Worm (Caenorhabditis elegans) whole organism, L1 larva: ENCODE measurements around the gene imb-2.

Source experiments
- C16A3.4 ChIP-seq: fragments of 150-350 bp; optimal IDR thresholded peaks from 2 replicates; lab custom pipeline; 2014; ENCODE audit warnings: missing biosample characterization, missing genetic modification characterization
- C34B4.2 ChIP-seq: sonication (generic microtip); optimal IDR thresholded peaks from 2 replicates; lab custom pipeline; 2017; ENCODE audit warnings: mild to moderate bottlenecking, missing genetic modification characterization, missing compliant biosample characterization
- F16B12.6 ChIP-seq: fragments of 150-350 bp; optimal IDR thresholded peaks from 2 replicates; lab custom pipeline; 2014; ENCODE audit warnings: missing biosample characterization, missing genetic modification characterization
- Y116A8C.19 ChIP-seq: sonication (generic microtip); optimal IDR thresholded peaks from 2 replicates; lab custom pipeline; 2016; ENCODE audit warnings: missing compliant biosample characterization, missing genetic modification characterization, borderline replicate concordance
- alr-1 ChIP-seq: fragments of 200-800 bp; sonication (Bioruptor generic); optimal IDR thresholded peaks from 2 replicates; lab custom pipeline; 2018; ENCODE audit warnings: borderline replicate concordance, mild to moderate bottlenecking, missing genetic modification characterization, missing compliant biosample characterization
- blmp-1 ChIP-seq: fragments of 150-350 bp; optimal IDR thresholded peaks from 2 replicates; lab custom pipeline; 2014; ENCODE audit warnings: missing biosample characterization, missing genetic modification characterization
- ceh-63 ChIP-seq: fragments of 200-800 bp; sonication (Bioruptor generic); optimal IDR thresholded peaks from 2 replicates; lab custom pipeline; 2018; ENCODE audit warnings: mild to moderate bottlenecking, missing genetic modification characterization, missing compliant biosample characterization
- ceh-8 ChIP-seq: fragments of 200-800 bp; sonication (Bioruptor generic); optimal IDR thresholded peaks from 2 replicates; lab custom pipeline; 2018; ENCODE audit warnings: mild to moderate bottlenecking, missing genetic modification characterization, moderate library complexity, missing compliant biosample characterization
- ceh-88 ChIP-seq: fragments of 200-800 bp; sonication (Bioruptor generic); IDR thresholded peaks from 2 replicates; pipeline ENCODE4 v1.3.6; 2022; ENCODE audit warnings: missing genetic modification characterization, missing compliant biosample characterization
- dpl-1 ChIP-seq, 3 experiments: fragments of 150-350 bp in 2 of 3; sonication (generic microtip) in 1 of 3; optimal IDR thresholded peaks; 2 replicates each; lab custom pipeline; 2014 to 2017; ENCODE audit warnings: missing biosample characterization in 3 of 3, missing genetic modification characterization in 3 of 3, missing genetic modification reagents in 3 of 3
- efl-3 ChIP-seq: fragments of 200-800 bp; sonication (Bioruptor generic); optimal IDR thresholded peaks from 2 replicates; lab custom pipeline; 2018; ENCODE audit warnings: mild to moderate bottlenecking, missing genetic modification characterization, missing compliant biosample characterization
- egl-13 ChIP-seq: sonication (generic microtip); optimal IDR thresholded peaks from 2 replicates; lab custom pipeline; 2016; ENCODE audit warnings: missing genotype, missing genetic modification reagents, missing genetic modification characterization, missing compliant biosample characterization
- egl-27 ChIP-seq, 2 experiments: fragments of 150-350 bp in 1 of 2; sonication (generic microtip); optimal IDR thresholded peaks; 3 replicates each; lab custom pipeline; 2017 to 2018; ENCODE audit warnings: missing biosample characterization in 2 of 2, missing genetic modification characterization in 2 of 2, missing genetic modification reagents in 2 of 2
- elt-2 ChIP-seq: sonication (generic microtip); optimal IDR thresholded peaks from 2 replicates; lab custom pipeline; 2016; ENCODE audit warnings: missing genetic modification characterization, mild to moderate bottlenecking, inconsistent platforms, missing compliant biosample characterization, missing genetic modification reagents
- elt-3 ChIP-seq, 6 experiments: fragments of 150-350 bp in 1 of 6; sonication (generic microtip); optimal IDR thresholded peaks; 2 replicates each; lab custom pipeline; 2017 to 2018; ENCODE audit warnings: missing biosample characterization in 6 of 6, missing genetic modification characterization in 6 of 6, inconsistent platforms in 1 of 6
- ets-5 ChIP-seq: fragments of 200-800 bp; sonication (Bioruptor generic); IDR thresholded peaks from 2 replicates; pipeline ENCODE4 v1.3.6; 2022; ENCODE audit warnings: missing genetic modification characterization, missing compliant biosample characterization
- fkh-10 ChIP-seq: sonication (generic microtip); optimal IDR thresholded peaks from 2 replicates; lab custom pipeline; 2017; ENCODE audit warnings: missing biosample characterization, missing genetic modification reagents, missing genetic modification characterization
- fkh-8 ChIP-seq: sonication (generic microtip); optimal IDR thresholded peaks from 2 replicates; lab custom pipeline; 2016; ENCODE audit warnings: mild to moderate bottlenecking, missing genetic modification characterization, missing compliant biosample characterization
- fos-1 ChIP-seq: fragments of 150-350 bp; optimal IDR thresholded peaks from 2 replicates; lab custom pipeline; 2014; ENCODE audit warnings: missing biosample characterization, missing genetic modification characterization
- hlh-17 ChIP-seq: fragments of 200-800 bp; sonication (Bioruptor generic); optimal IDR thresholded peaks from 2 replicates; lab custom pipeline; 2018; ENCODE audit warnings: missing genetic modification characterization, mild to moderate bottlenecking, missing compliant biosample characterization, moderate library complexity, borderline replicate concordance
- hlh-4 ChIP-seq: sonication (generic microtip); optimal IDR thresholded peaks from 2 replicates; lab custom pipeline; 2016; ENCODE audit warnings: mild to moderate bottlenecking, missing genetic modification characterization, missing compliant biosample characterization
- lin-13 ChIP-seq: fragments of 150-350 bp; optimal IDR thresholded peaks from 2 replicates; lab custom pipeline; 2014; ENCODE audit warnings: missing biosample characterization, missing genetic modification reagents, missing genetic modification characterization
- lir-3 ChIP-seq: sonication (generic microtip); optimal IDR thresholded peaks from 2 replicates; lab custom pipeline; 2016; ENCODE audit warnings: mild to moderate bottlenecking, missing genetic modification characterization, moderate library complexity, missing compliant biosample characterization; ENCODE audit not compliant: poor library complexity
- lsy-2 ChIP-seq, 2 experiments: fragments of 150-350 bp; optimal IDR thresholded peaks; 2 replicates each; lab custom pipeline; 2014; ENCODE audit warnings: missing biosample characterization in 2 of 2, missing genetic modification characterization in 2 of 2
- mdl-1 ChIP-seq, 2 experiments: fragments of 150-350 bp; optimal IDR thresholded peaks; 2 replicates each; lab custom pipeline; 2014 to 2017; ENCODE audit warnings: missing biosample characterization in 2 of 2, missing genetic modification characterization in 2 of 2, inconsistent platforms in 1 of 2
- mep-1 ChIP-seq: fragments of 150-350 bp; optimal IDR thresholded peaks from 2 replicates; lab custom pipeline; 2014; ENCODE audit warnings: missing biosample characterization, missing genetic modification characterization
- nhr-12 ChIP-seq: sonication (generic microtip); optimal IDR thresholded peaks from 2 replicates; lab custom pipeline; 2017; ENCODE audit warnings: missing biosample characterization, missing genetic modification characterization
- nhr-19 ChIP-seq: fragments of 200-800 bp; sonication (Bioruptor generic); conservative IDR thresholded peaks from 2 replicates; pipeline ENCODE4 v1.3.6; 2022; ENCODE audit warnings: missing genetic modification characterization, missing compliant biosample characterization
- nhr-237 ChIP-seq: fragments of 150-350 bp; optimal IDR thresholded peaks from 2 replicates; lab custom pipeline; 2014; ENCODE audit warnings: missing biosample characterization, missing genetic modification characterization
- nhr-28 ChIP-seq: fragments of 150-350 bp; optimal IDR thresholded peaks from 2 replicates; lab custom pipeline; 2014; ENCODE audit warnings: missing biosample characterization, missing genetic modification characterization
- nhr-47 ChIP-seq: sonication (generic microtip); optimal IDR thresholded peaks from 2 replicates; lab custom pipeline; 2016; ENCODE audit warnings: mild to moderate bottlenecking, missing genetic modification characterization, moderate library complexity, missing compliant biosample characterization
- nhr-76 ChIP-seq: sonication (generic microtip); optimal IDR thresholded peaks from 2 replicates; lab custom pipeline; 2017; ENCODE audit warnings: missing biosample characterization, missing genetic modification characterization
- nhr-77 ChIP-seq: fragments of 150-350 bp; optimal IDR thresholded peaks from 2 replicates; lab custom pipeline; 2014; ENCODE audit warnings: missing biosample characterization, missing genetic modification characterization
- nhr-84 ChIP-seq: sonication (generic microtip); optimal IDR thresholded peaks from 2 replicates; lab custom pipeline; 2017; ENCODE audit warnings: missing biosample characterization, missing genetic modification characterization
- nhr-90 ChIP-seq: sonication (generic microtip); optimal IDR thresholded peaks from 2 replicates; lab custom pipeline; 2016; ENCODE audit warnings: mild to moderate bottlenecking, missing genetic modification characterization, missing compliant biosample characterization; ENCODE audit not compliant: poor library complexity
- pax-3 ChIP-seq: fragments of 200-800 bp; sonication (Bioruptor generic); optimal IDR thresholded peaks from 2 replicates; lab custom pipeline; 2018; ENCODE audit warnings: mild to moderate bottlenecking, missing genetic modification characterization, moderate library complexity, missing compliant biosample characterization
- pqm-1 ChIP-seq: sonication (generic microtip); optimal IDR thresholded peaks from 3 replicates; lab custom pipeline; 2017; ENCODE audit warnings: missing biosample characterization, missing genetic modification characterization
- rnt-1 ChIP-seq: sonication (generic microtip); optimal IDR thresholded peaks from 2 replicates; lab custom pipeline; 2016; ENCODE audit warnings: mild to moderate bottlenecking, missing genetic modification characterization, moderate library complexity, missing compliant biosample characterization
- snu-23 ChIP-seq: sonication (generic microtip); optimal IDR thresholded peaks from 2 replicates; lab custom pipeline; 2016; ENCODE audit warnings: missing genetic modification characterization, missing compliant biosample characterization
- sptf-1 ChIP-seq: fragments of 150-350 bp; optimal IDR thresholded peaks from 2 replicates; lab custom pipeline; 2014; ENCODE audit warnings: missing biosample characterization, missing genetic modification characterization
- tbx-2 ChIP-seq: sonication (generic microtip); optimal IDR thresholded peaks from 2 replicates; lab custom pipeline; 2016; ENCODE audit warnings: missing genetic modification characterization, missing compliant biosample characterization
- unc-130 ChIP-seq: fragments of 150-350 bp; optimal IDR thresholded peaks from 2 replicates; lab custom pipeline; 2017; ENCODE audit warnings: missing biosample characterization, missing genetic modification characterization, inconsistent platforms
- unc-30 ChIP-seq: sonication (generic microtip); optimal IDR thresholded peaks from 2 replicates; lab custom pipeline; 2017; ENCODE audit warnings: missing biosample characterization, missing genetic modification characterization
- unc-62 ChIP-seq: fragments of 150-350 bp; optimal IDR thresholded peaks from 2 replicates; lab custom pipeline; 2014; ENCODE audit warnings: missing biosample characterization, missing genetic modification reagents, missing genetic modification characterization
- unc-86 ChIP-seq: sonication (generic microtip); optimal IDR thresholded peaks from 2 replicates; lab custom pipeline; 2016; ENCODE audit warnings: missing genetic modification characterization, missing compliant biosample characterization
- unc-98 ChIP-seq: fragments of 200-800 bp; sonication (Bioruptor generic); IDR thresholded peaks from 2 replicates; pipeline ENCODE4 v1.3.6; 2022; ENCODE audit warnings: missing genetic modification characterization, missing compliant biosample characterization
- vab-15 ChIP-seq: sonication (generic microtip); optimal IDR thresholded peaks from 2 replicates; lab custom pipeline; 2017; ENCODE audit warnings: missing genotype, mild to moderate bottlenecking, missing genetic modification characterization, missing compliant biosample characterization
- xbp-1 ChIP-seq: sonication (generic microtip); optimal IDR thresholded peaks from 2 replicates; lab custom pipeline; 2016; ENCODE audit warnings: missing genetic modification characterization, missing compliant biosample characterization
- zag-1 ChIP-seq: fragments of 150-350 bp; optimal IDR thresholded peaks from 2 replicates; lab custom pipeline; 2014; ENCODE audit warnings: missing biosample characterization, missing genetic modification characterization
- ztf-11 ChIP-seq, 2 experiments: sonication (generic microtip); optimal IDR thresholded peaks; 2 replicates each; lab custom pipeline; 2016 to 2017; ENCODE audit warnings: missing genetic modification characterization in 2 of 2, missing biosample characterization in 1 of 2, missing compliant biosample characterization in 1 of 2
- ztf-4 ChIP-seq: fragments of 150-350 bp; optimal IDR thresholded peaks from 2 replicates; lab custom pipeline; 2014; ENCODE audit warnings: missing biosample characterization, missing genetic modification characterization

imb-2 gene

ce11 chrII:14404741-14405488 lies 39.4 kb downstream of the imb-2 start:
- TF ChIP-seq lsy-2 (tag; optimal IDR thresholded peaks at IDR 0.05; lab: Kevin White, UChicago) (peak; percentile 61 to 67), elt-2 (tag; lab: Kevin White, UChicago) (no peak), mdl-1 (tag; optimal IDR thresholded peaks at IDR 0.05; lab: Kevin White, UChicago) (peak in 1 of 2 experiments; percentile 67), pqm-1 (no peak), fkh-8 (tag; lab: Kevin White, UChicago) (peak; percentile 87), nhr-28 (tag; lab: Kevin White, UChicago) (no peak), ztf-4 (tag; lab: Kevin White, UChicago) (peak; percentile 91), dpl-1 (GFP tag; optimal IDR thresholded peaks at IDR 0.05; lab: Kevin White, UChicago) (peak; percentile 36 to 61 (median 60)), nhr-90 (tag; lab: Kevin White, UChicago) (peak; percentile 82), hlh-4 (tag; lab: Kevin White, UChicago) (no peak), alr-1 (tag; lab: Kevin White, UChicago) (no peak), F16B12.6 (tag; lab: Kevin White, UChicago) (no peak), nhr-237 (tag; lab: Kevin White, UChicago) (no peak), nhr-84 (tag; lab: Kevin White, UChicago) (no peak), pax-3 (peak; percentile 19), C16A3.4 (tag; lab: Kevin White, UChicago) (peak; percentile 37), C34B4.2 (tag; lab: Kevin White, UChicago) (no peak), unc-62 (GFP tag; lab: Kevin White, UChicago) (no peak), elt-3 (tag; optimal IDR thresholded peaks at IDR 0.05; lab: Kevin White, UChicago) (peak in 2 of 6 experiments; percentile 10 to 69), unc-30 (tag; lab: Kevin White, UChicago) (no peak), vab-15 (tag; lab: Kevin White, UChicago) (no peak), sptf-1 (tag; lab: Kevin White, UChicago) (no peak), ets-5 (GFP tag; lab: Robert Waterston, UW) (no peak), snu-23 (GFP tag; lab: Kevin White, UChicago) (peak; percentile 80), xbp-1 (peak; percentile 68), nhr-19 (GFP tag; lab: Robert Waterston, UW) (peak; percentile 77), ceh-63 (no peak), Y116A8C.19 (tag; lab: Kevin White, UChicago) (no peak), nhr-77 (tag; lab: Kevin White, UChicago) (peak; percentile 32), unc-130 (tag; lab: Kevin White, UChicago) (no peak), blmp-1 (tag; lab: Kevin White, UChicago) (peak; percentile 92), zag-1 (tag; lab: Kevin White, UChicago) (no peak), unc-98 (GFP tag; lab: Robert Waterston, UW) (no peak), fos-1 (tag; lab: Kevin White, UChicago) (no peak), unc-86 (peak; percentile 85), efl-3 (GFP tag; lab: Kevin White, UChicago) (peak; percentile 55), ztf-11 (tag; optimal IDR thresholded peaks at IDR 0.05; lab: Kevin White, UChicago) (peak in 1 of 2 experiments; percentile 96), egl-27 (tag; optimal IDR thresholded peaks at IDR 0.05; lab: Kevin White, UChicago) (no peak), hlh-17 (GFP tag; lab: Kevin White, UChicago) (no peak), fkh-10 (GFP tag; lab: Kevin White, UChicago) (no peak), lin-13 (GFP tag; lab: Kevin White, UChicago) (peak; percentile 26), egl-13 (tag; lab: Kevin White, UChicago) (peak; percentile 55), mep-1 (tag; lab: Kevin White, UChicago) (peak; percentile 58), nhr-12 (tag; lab: Kevin White, UChicago) (no peak), tbx-2 (tag; lab: Kevin White, UChicago) (peak; percentile 75), lir-3 (tag; lab: Kevin White, UChicago) (no peak), nhr-76 (tag; lab: Kevin White, UChicago) (no peak), ceh-8 (GFP tag; lab: Kevin White, UChicago) (peak; percentile 68), rnt-1 (tag; lab: Kevin White, UChicago) (peak; percentile 50), nhr-47 (tag; lab: Kevin White, UChicago) (peak; percentile 81), ceh-88 (no peak)
